Worm (Caenorhabditis elegans): ENCODE data around the gene F46B6.5.

DNA sequence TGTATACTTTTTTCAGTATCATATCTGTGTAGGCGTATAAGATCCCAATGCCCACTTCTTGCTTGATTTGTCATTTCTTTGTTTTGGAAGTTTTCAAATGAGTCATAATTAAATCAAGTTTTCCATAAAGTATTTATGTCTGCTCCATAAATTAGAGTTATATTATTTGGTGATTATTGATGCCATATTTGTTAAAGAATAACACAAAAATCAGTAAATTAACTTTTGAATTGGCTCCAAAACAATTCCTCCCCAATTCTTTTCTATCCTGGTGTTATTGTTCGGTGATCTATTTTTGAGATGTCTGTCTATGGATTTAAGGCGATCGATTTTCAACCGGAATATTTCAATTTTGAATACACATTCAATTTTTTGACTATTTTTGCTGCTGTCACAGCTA, 22.3 kb upstream of the F46B6.5 start, which contains the start of gene sru-37:
- TF ChIP-seq pes-1 (GFP tag; IDR thresholded peaks at IDR 0.05) (no peak), ama-1 (optimal IDR thresholded peaks at IDR 0.05) (no peak), ets-7 (tag; optimal IDR thresholded peaks at IDR 0.05) (no peak), hnd-1 (tag; optimal IDR thresholded peaks at IDR 0.05) (no peak)
